Fruit fly (Drosophila melanogaster) Kc167 (cell line): ENCODE results near the gene Msp300.

ENCODE experiments used
- Sin3A ChIP-seq: fragments of >200 bp; optimal IDR thresholded peaks from 2 replicates; lab custom pipeline; 2018; ENCODE audit warnings: missing external identifiers
- h ChIP-seq: fragments of >200 bp; optimal IDR thresholded peaks from 3 replicates; lab custom pipeline; 2018; ENCODE audit warnings: missing external identifiers
- insv ChIP-seq: fragments of >200 bp; optimal IDR thresholded peaks from 3 replicates; lab custom pipeline; 2018; ENCODE audit warnings: missing external identifiers
- psq ChIP-seq: fragments of >200 bp; optimal IDR thresholded peaks from 2 replicates; lab custom pipeline; 2017; ENCODE audit warnings: missing external identifiers

DNA sequence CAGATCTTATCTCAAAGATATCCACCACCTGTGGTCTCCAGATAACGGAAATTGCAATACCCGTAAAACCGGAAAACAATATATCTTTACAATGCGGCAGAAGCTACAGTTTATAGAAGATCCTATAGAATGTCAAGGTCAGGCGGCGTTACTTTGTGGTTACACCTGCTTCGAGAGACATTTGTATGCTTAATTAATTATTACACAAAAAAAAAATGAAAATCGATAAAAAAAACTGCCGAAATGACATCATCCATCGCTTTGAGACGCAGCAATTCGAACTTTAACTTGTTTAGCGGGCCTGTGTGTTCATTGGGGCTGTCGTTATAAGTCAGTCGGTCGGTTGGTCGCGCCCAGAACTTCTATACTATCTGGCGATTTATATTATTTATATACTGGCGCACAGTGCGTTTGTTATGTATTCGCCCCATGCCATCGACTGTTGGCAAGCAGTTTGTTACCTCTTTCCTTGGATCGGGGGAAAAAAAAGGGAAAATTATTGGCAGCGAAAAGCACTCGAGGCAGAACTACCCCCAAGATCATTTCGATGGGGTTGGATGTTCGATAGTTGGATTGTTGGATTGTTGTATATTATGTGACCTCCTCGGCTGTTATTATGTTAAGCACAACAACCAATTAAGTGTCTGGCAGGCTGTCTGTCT is 10.7 kb downstream of the Msp300 start:
- no peak for TF ChIP-seq insv
- no peak for TF ChIP-seq psq
- TF ChIP-seq Sin3A (lab: Kevin White, UChicago): no peak
- TF ChIP-seq h (lab: Kevin White, UChicago): no peak
